Fruit fly (Drosophila melanogaster) Kc167 (cell line): Measurements from ENCODE around the gene Ilp4.
"Not testable (repeated sequence)": the region's sequence is repeated elsewhere in the genome, so short reads cannot be mapped to it uniquely, and the experiment has no call there.

Experiments
- Myc ChIP-seq: fragments of >200 bp; optimal IDR thresholded peaks from 2 replicates; lab custom pipeline; 2017; ENCODE audit warnings: missing external identifiers
- Sin3A ChIP-seq: fragments of >200 bp; optimal IDR thresholded peaks from 2 replicates; lab custom pipeline; 2018; ENCODE audit warnings: missing external identifiers
- h ChIP-seq: fragments of >200 bp; optimal IDR thresholded peaks from 3 replicates; lab custom pipeline; 2018; ENCODE audit warnings: missing external identifiers
- insv ChIP-seq: fragments of >200 bp; optimal IDR thresholded peaks from 3 replicates; lab custom pipeline; 2018; ENCODE audit warnings: missing external identifiers
- psq ChIP-seq: fragments of >200 bp; optimal IDR thresholded peaks from 2 replicates; lab custom pipeline; 2017; ENCODE audit warnings: missing external identifiers
- ttk ChIP-seq: sonication (Bioruptor generic); optimal IDR thresholded peaks from 2 replicates; lab custom pipeline; 2017; ENCODE audit warnings: missing external identifiers

Ilp4 gene

DNA sequence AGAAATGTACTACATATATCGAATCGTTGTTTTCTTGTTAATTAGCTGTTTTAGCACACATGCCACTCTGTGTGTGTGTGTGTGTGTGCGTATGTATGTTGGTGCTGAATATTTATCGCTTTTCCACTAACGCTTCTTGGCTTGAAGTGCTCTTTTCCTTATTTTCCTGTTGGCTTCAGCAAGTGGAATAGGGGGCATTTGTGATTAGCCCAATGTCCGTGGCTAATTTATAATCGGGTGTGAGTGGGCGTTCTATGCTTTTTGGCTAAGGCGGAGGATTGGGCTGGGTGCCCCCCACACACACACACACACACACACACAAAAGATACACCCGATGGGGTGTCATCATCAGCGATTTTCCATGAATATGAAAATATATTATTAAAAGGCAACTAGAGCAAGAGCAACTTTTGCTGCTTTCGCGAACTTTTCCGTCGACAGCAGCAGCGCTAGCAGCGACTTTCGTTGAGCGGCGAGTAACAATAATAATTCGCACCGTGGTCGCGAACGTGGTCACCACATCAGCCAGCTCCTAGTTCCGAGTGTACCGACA lies 9.4 kb upstream of the Ilp4 start, which contains the start of gene CG43897:
TSS of gene CG43897 (plus strand) at position 503 of the 553 bp plus-strand sequence.
- TF ChIP-seq Myc (lab: Kevin White, UChicago) (no peak), psq (no peak), h (lab: Kevin White, UChicago) (no peak)

dm6 chr3L:9802020-9802419 lies 2.0 kb downstream of the Ilp4 start, which contains the start of gene Ilp3:
Ilp3 (minus strand) TSS chr3L:9802120.
- TF ChIP-seq Myc (lab: Kevin White, UChicago) (no peak), insv (lab: Kevin White, UChicago) (no peak), h (lab: Kevin White, UChicago) (no peak), psq (no peak), Sin3A (lab: Kevin White, UChicago) (no peak), ttk (lab: Kevin White, UChicago) (no peak)

dm6 chr3L:9799398-9799797 lies 4.7 kb downstream of the Ilp4 start, which contains the start of gene Ilp2:
Ilp2 (plus strand) TSS chr3L:9799698.
- TF ChIP-seq h (lab: Kevin White, UChicago): no peak
- TF ChIP-seq psq: no peak
- TF ChIP-seq Sin3A (lab: Kevin White, UChicago): no peak
- no peak for TF ChIP-seq ttk (lab: Kevin White, UChicago)
- no peak for TF ChIP-seq Myc (lab: Kevin White, UChicago)
- TF ChIP-seq insv (lab: Kevin White, UChicago): no peak

dm6 chr3L:9798120-9798519 lies 5.9 kb downstream of the Ilp4 start, which contains the start of gene Ilp1:
Ilp1 (plus strand) TSS chr3L:9798420.
- TF ChIP-seq ttk, Myc, h (lab: Kevin White, UChicago): not testable (repeated sequence)

DNA sequence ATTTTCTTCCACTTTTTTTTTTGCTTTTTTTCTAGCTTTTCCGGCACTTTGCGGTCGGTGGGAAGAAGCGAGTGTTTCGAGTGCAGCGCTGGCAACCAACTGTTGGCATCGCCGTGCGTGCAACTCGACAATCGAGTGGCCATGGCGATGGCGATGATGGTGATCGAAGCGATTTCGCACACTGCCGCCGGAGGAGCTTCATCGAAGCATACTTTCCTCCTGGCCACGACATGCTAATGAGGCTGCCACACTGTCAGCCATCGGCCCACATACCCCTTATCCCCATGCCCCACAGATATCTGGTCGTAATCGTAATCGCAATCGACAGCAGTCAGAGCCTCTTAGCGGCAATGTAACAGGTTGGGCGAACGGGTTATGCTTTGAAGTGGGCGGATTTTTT lies 6.5 kb downstream of the Ilp4 start, which contains the start of gene Zasp67:
TSS of gene Zasp67 (minus strand) at position 101 of the 400 bp plus-strand sequence.
- no peak for TF ChIP-seq insv (lab: Kevin White, UChicago)
- TF ChIP-seq ttk (lab: Kevin White, UChicago): no peak
- TF ChIP-seq psq: no peak
- no peak for TF ChIP-seq h (lab: Kevin White, UChicago)
- no peak for TF ChIP-seq Sin3A (lab: Kevin White, UChicago)
- TF ChIP-seq Myc (lab: Kevin White, UChicago): no peak

- TF ChIP-seq Myc (lab: Kevin White, UChicago) (no peak), h (lab: Kevin White, UChicago) (no peak)
Measured at dm6 chr3L:9786746-9787145, 17.3 kb downstream of the Ilp4 start, which contains the start of gene CG32052. CG32052 (plus strand) TSS chr3L:9787046.

dm6 chr3L:9776804-9777393 lies 27.2 kb downstream of the Ilp4 start:
- TF ChIP-seq Myc (lab: Kevin White, UChicago) (no peak), insv (lab: Kevin White, UChicago) (no peak), ttk (lab: Kevin White, UChicago) (no peak), h (lab: Kevin White, UChicago) (no peak), psq (no peak), Sin3A (lab: Kevin White, UChicago) (no peak)

DNA sequence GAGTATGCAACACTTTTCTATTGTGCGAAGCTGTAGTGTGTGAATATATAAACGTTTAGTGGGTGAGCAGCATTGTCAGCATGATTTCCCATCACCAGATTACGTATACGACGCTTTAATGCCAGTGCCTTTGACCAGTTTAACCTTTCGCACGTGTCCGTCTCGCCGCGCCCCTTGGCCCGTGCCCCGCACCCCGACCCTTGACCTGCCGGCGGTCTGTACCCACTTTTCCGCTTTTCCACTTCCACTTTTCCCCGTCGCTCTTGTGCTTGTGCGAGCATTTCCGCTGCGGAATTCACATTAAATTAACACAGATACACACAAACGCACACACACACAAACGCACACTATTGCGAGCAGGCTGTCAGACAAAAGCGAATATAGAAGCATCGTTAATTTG lies 28.3 kb downstream of the Ilp4 start:
- TF ChIP-seq psq (no peak), Myc (lab: Kevin White, UChicago) (no peak), Sin3A (lab: Kevin White, UChicago) (no peak), ttk (lab: Kevin White, UChicago) (no peak), h (lab: Kevin White, UChicago) (no peak), insv (lab: Kevin White, UChicago) (no peak)

- TF ChIP-seq insv (lab: Kevin White, UChicago) (no peak), ttk (lab: Kevin White, UChicago) (no peak), psq (no peak), h (lab: Kevin White, UChicago) (no peak), Myc (lab: Kevin White, UChicago) (no peak), Sin3A (lab: Kevin White, UChicago) (no peak)
Measured at dm6 chr3L:9768385-9768784, 35.7 kb downstream of the Ilp4 start.

dm6 chr3L:9767636-9768358 lies 36.3 kb downstream of the Ilp4 start:
- TF ChIP-seq ttk (lab: Kevin White, UChicago) (no peak), Myc (lab: Kevin White, UChicago) (no peak), Sin3A (lab: Kevin White, UChicago) (no peak), psq (no peak), insv (lab: Kevin White, UChicago) (no peak), h (lab: Kevin White, UChicago) (no peak)

dm6 chr3L:9766364-9766763 lies 37.7 kb downstream of the Ilp4 start:
- TF ChIP-seq h (lab: Kevin White, UChicago) (no peak), Myc (lab: Kevin White, UChicago) (no peak), psq (no peak), Sin3A (lab: Kevin White, UChicago) (no peak), insv (lab: Kevin White, UChicago) (no peak), ttk (lab: Kevin White, UChicago) (no peak)

- TF ChIP-seq Sin3A (lab: Kevin White, UChicago) (no peak), h (lab: Kevin White, UChicago) (no peak), ttk (lab: Kevin White, UChicago) (no peak), psq (no peak), insv (lab: Kevin White, UChicago) (no peak), Myc (lab: Kevin White, UChicago) (no peak)
Measured at dm6 chr3L:9765710-9766005, 38.4 kb downstream of the Ilp4 start.
